Fruit fly (Drosophila melanogaster): Measurements from ENCODE around the gene Desi.
A peak's percentile ranks its signal among the peaks of the same experiment; 100 is the strongest.

Gene Desi

DNA sequence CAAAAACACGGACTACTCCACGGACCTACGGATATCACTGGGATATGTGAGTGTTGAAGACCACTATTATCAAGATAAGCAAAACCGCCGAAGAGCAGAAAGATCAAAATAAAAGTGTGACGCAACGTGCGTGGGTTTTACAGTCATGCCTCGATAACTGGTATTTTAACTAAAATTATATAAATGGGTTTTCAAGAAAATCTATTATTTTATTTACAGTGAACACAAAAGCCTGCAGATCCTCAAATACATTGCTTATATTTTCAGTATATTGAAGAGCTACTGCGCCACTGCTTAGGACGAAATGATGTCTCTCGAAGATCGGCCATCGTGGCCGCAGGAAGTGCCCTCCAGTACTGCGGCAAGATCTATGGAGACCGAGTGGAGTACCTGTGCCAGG lies 17.4 kb upstream of the Desi start:
- TF ChIP-seq HLH106 (tag; optimal IDR thresholded peaks at IDR 0.05): no peak
- peak; percentile 12 for TF ChIP-seq ey (GFP tag; optimal IDR thresholded peaks at IDR 0.05)

DNA sequence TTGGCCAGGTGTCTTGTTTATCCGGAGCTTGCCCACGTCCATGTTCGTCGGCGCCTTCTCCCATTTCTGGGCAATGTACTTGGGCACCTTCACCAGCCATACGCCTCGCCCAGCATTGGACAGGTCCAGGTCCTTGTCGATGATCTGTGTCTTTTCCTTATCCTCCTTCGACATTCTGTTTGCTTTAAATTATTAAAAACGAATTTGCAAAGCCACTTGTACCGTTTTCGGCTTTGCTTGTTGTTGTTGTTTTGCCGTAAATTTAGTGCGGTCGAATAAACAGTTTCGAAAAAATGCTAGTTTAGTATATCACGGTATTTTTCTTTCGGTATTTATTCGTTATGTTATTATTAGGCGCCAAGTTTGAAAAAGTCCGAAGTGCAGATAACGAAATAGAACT lies 11.8 kb upstream of the Desi start, which contains the start of gene TfIIFbeta:
TSS of gene TfIIFbeta (minus strand) at position 279 of the 400 bp plus-strand sequence.
- TF ChIP-seq Hnf4 (GFP tag; optimal IDR thresholded peaks at IDR 0.05) (no peak), sage (GFP tag; optimal IDR thresholded peaks at IDR 0.05) (peak; percentile 18)

DNA sequence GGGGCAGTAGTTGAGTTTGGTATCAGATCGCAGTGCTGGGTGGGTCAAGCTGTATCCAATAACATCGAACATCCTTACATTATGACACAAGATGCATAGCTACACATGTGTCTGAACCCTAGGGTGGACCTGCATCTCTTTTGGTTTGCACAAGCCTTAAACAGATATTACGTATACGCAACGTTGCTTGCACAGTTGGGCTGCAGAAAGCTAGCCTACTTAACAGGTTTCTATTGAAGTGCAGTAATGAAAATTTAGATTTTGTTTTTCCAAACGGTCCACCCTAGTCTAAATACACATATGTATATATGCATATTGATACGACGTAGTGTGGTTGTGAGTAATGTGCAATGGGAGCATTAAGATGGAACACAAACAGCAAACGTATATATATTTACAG lies 4.1 kb upstream of the Desi start:
- TF ChIP-seq h (GFP tag; optimal IDR thresholded peaks at IDR 0.05): peak; percentile 15
- TF ChIP-seq lola (GFP tag; optimal IDR thresholded peaks at IDR 0.05): no peak
- TF ChIP-seq Jra (GFP tag; optimal IDR thresholded peaks at IDR 0.05): no peak
- no peak for TF ChIP-seq CG32264 (GFP tag; optimal IDR thresholded peaks at IDR 0.05)
- TF ChIP-seq N (GFP tag; optimal IDR thresholded peaks at IDR 0.05): no peak

DNA sequence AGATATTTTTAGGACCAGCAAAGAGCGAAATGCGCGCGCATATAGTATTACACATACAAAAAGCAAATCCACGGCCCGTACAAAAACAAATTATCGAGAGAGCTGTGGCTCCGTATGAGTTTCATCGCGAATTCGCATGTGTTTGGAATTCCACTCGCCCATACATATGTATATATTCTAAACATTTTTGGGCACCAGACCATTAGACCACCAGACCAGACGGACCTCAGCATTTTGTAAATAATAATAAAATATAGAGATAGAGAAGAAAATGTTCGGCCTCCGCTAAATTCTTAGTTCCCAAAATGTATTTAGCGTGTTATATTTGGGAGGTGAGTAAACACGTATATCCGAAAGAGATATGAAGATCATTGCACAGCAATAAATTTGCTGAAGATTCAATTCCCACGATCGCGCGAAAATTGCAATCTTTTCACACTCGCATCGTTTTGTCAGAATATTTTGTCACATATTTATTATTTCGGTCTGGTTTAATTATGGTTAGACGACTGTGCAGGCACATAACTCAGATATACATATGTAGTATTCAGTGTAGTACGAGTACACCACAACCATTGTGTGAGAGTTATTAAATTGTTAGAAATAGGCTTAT lies 3.2 kb upstream of the Desi start:
- TF ChIP-seq Rel (GFP tag; optimal IDR thresholded peaks at IDR 0.05) (no peak), Rel (tag; optimal IDR thresholded peaks at IDR 0.05) (no peak), br (GFP tag; optimal IDR thresholded peaks at IDR 0.05) (no peak), OdsH (GFP tag; optimal IDR thresholded peaks at IDR 0.05) (no peak), dsf (GFP tag; optimal IDR thresholded peaks at IDR 0.05; ENCODE audit: borderline replicate concordance) (no peak), foxo (GFP tag; optimal IDR thresholded peaks at IDR 0.05) (no peak), woc (GFP tag; optimal IDR thresholded peaks at IDR 0.05) (no peak), Jra (GFP tag; optimal IDR thresholded peaks at IDR 0.05) (no peak), h (GFP tag; optimal IDR thresholded peaks at IDR 0.05) (no peak), Dif (GFP tag; optimal IDR thresholded peaks at IDR 0.05; ENCODE audit: partially characterized antibody) (no peak), Hr78 (GFP tag; optimal IDR thresholded peaks at IDR 0.05) (no peak), brk (GFP tag; optimal IDR thresholded peaks at IDR 0.05) (no peak), Sp1 (GFP tag; optimal IDR thresholded peaks at IDR 0.05) (no peak), rgr (GFP tag; optimal IDR thresholded peaks at IDR 0.05) (no peak), Dfd (GFP tag; optimal IDR thresholded peaks at IDR 0.05) (no peak), sage (GFP tag; optimal IDR thresholded peaks at IDR 0.05) (no peak), usp (GFP tag; optimal IDR thresholded peaks at IDR 0.05) (no peak), psq (GFP tag; optimal IDR thresholded peaks at IDR 0.05) (no peak), lola (GFP tag; optimal IDR thresholded peaks at IDR 0.05) (no peak), dmrt93B (GFP tag; optimal IDR thresholded peaks at IDR 0.05) (no peak), Abd-B (GFP tag; optimal IDR thresholded peaks at IDR 0.05) (no peak)

DNA sequence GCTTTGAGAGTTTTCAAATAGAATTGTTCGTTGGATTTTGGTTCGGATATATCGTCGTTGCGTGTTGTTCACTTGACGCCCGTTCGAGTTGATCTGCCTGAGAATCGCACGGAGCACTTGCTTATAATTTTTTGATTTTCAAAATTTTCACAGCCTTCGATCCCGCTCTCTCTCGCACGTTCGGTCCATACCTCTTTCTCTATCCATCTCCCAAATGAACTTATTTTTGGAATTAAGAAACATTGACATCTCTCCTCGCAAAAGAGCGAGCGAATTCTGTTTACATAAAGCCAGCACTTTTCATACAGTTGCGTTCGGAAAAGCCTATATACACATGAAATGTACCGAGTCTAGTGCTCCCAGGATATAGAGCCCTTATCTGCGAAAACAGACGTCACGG lies 2.1 kb upstream of the Desi start, which contains the start of the genes CG45076, CG45078 and fau:
TSS of gene CG45076 (minus strand) at position 101 of the 400 bp plus-strand sequence.
TSS of gene CG45078 (minus strand) at position 101 of the 400 bp plus-strand sequence.
TSS of gene fau (minus strand) at position 101 of the 400 bp plus-strand sequence.
- no peak for TF ChIP-seq dl (GFP tag; optimal IDR thresholded peaks at IDR 0.05; ENCODE audit: insufficient read depth in 1 of 2, partially characterized antibody in 2 of 2)
- TF ChIP-seq CG9705 (GFP tag; optimal IDR thresholded peaks at IDR 0.05): no peak
- TF ChIP-seq CG32264 (GFP tag; optimal IDR thresholded peaks at IDR 0.05): no peak
- TF ChIP-seq pan (optimal IDR thresholded peaks at IDR 0.05): no peak
- no peak for TF ChIP-seq fru (GFP tag; optimal IDR thresholded peaks at IDR 0.05)
- no peak for TF ChIP-seq usp (GFP tag; optimal IDR thresholded peaks at IDR 0.05)
- TF ChIP-seq rgr (GFP tag; optimal IDR thresholded peaks at IDR 0.05): no peak
- no peak for TF ChIP-seq Hr78 (GFP tag; optimal IDR thresholded peaks at IDR 0.05)
- no peak for TF ChIP-seq lola (GFP tag; optimal IDR thresholded peaks at IDR 0.05)
- no peak for TF ChIP-seq Dfd (GFP tag; optimal IDR thresholded peaks at IDR 0.05)
- no peak for TF ChIP-seq ey (GFP tag; optimal IDR thresholded peaks at IDR 0.05)
- TF ChIP-seq N (GFP tag; optimal IDR thresholded peaks at IDR 0.05): no peak
- TF ChIP-seq woc (GFP tag; optimal IDR thresholded peaks at IDR 0.05): no peak
- TF ChIP-seq Rel (GFP tag; optimal IDR thresholded peaks at IDR 0.05): no peak
- TF ChIP-seq Rel (tag; optimal IDR thresholded peaks at IDR 0.05): no peak

DNA sequence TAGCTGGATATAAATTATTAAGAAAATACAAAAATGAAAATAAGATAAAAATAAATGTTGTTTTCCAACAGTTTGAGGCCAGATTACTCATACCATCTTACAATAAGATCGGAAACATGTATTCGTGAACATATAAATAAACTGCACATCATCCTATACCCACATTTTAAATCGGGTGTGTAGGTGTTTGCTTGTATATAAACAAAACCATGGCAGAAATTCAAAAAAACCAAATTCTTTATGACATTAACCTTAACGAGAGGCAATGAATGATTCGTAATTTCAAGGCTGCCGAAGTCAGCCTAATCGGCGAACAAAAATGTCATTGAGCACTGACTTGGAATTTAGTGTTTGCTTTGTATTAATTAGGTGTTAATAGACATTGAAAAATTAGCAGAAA lies 1.2 kb upstream of the Desi start:
- TF ChIP-seq lola (GFP tag; optimal IDR thresholded peaks at IDR 0.05): no peak
- no peak for TF ChIP-seq foxo (GFP tag; optimal IDR thresholded peaks at IDR 0.05)
- no peak for TF ChIP-seq Myc (optimal IDR thresholded peaks at IDR 0.05)
- no peak for TF ChIP-seq sv (GFP tag; optimal IDR thresholded peaks at IDR 0.05)
- no peak for TF ChIP-seq CG9705 (GFP tag; optimal IDR thresholded peaks at IDR 0.05)
- no peak for TF ChIP-seq CrebA (GFP tag; optimal IDR thresholded peaks at IDR 0.05; ENCODE audit: borderline replicate concordance)
- TF ChIP-seq Mio (GFP tag; optimal IDR thresholded peaks at IDR 0.05): no peak
- TF ChIP-seq rgr (GFP tag; optimal IDR thresholded peaks at IDR 0.05): no peak
- no peak for TF ChIP-seq OdsH (GFP tag; optimal IDR thresholded peaks at IDR 0.05)

Data from whole organism, wandering third instar larva.